Fruit fly (Drosophila melanogaster) whole organism, embryonic: ENCODE data around the gene BuGZ.

Experiments
- Ada2b ChIP-seq: fragments of 200-800 bp; sonication (Bioruptor generic); IDR thresholded peaks from 2 replicates; pipeline ENCODE4 v1.3.6; 2022; ENCODE audit warnings: missing biosample characterization, missing genetic modification characterization
- Adf1 ChIP-seq: fragments of 200-800 bp; sonication (Bioruptor generic); IDR thresholded peaks from 2 replicates; pipeline ENCODE4 v1.3.6; 2022; ENCODE audit warnings: missing biosample characterization, missing genetic modification characterization
- Aef1 ChIP-seq: fragments of 200-800 bp; sonication (Bioruptor generic); IDR thresholded peaks from 3 replicates; pipeline ENCODE4 v1.3.6; 2022; ENCODE audit warnings: missing biosample characterization, missing genetic modification characterization
- Atf6 ChIP-seq: fragments of 200-800 bp; sonication (Bioruptor generic); IDR thresholded peaks from 2 replicates; pipeline ENCODE4 v1.3.6; 2022; ENCODE audit warnings: missing biosample characterization, missing genetic modification characterization
- B-H2 ChIP-seq: fragments of 200-800 bp; sonication (Bioruptor generic); optimal IDR thresholded peaks from 2 replicates; lab custom pipeline; 2018; ENCODE audit warnings: missing biosample characterization, mild to moderate bottlenecking, missing genetic modification characterization
- Bgb ChIP-seq: fragments of 200-800 bp; sonication (Bioruptor generic); IDR thresholded peaks from 2 replicates; pipeline ENCODE4 v1.3.6; 2022; ENCODE audit warnings: missing biosample characterization, missing genetic modification characterization; ENCODE audit not compliant: partially characterized antibody
- CG10147 ChIP-seq: fragments of 200-800 bp; sonication (Bioruptor generic); optimal IDR thresholded peaks from 2 replicates; lab custom pipeline; 2019; ENCODE audit warnings: missing biosample characterization, mild to moderate bottlenecking, missing genetic modification characterization, moderate library complexity
- CG10209 ChIP-seq: fragments of 200-800 bp; sonication (Bioruptor generic); optimal IDR thresholded peaks from 3 replicates; lab custom pipeline; 2017; ENCODE audit warnings: missing biosample characterization, mild to moderate bottlenecking, missing genetic modification characterization, missing genetic modification reagents
- CG10274 ChIP-seq: fragments of 200-800 bp; sonication (Bioruptor generic); optimal IDR thresholded peaks from 3 replicates; lab custom pipeline; 2017; ENCODE audit warnings: missing biosample characterization, mild to moderate bottlenecking, missing genetic modification characterization
- CG12659 ChIP-seq: fragments of 200-800 bp; sonication (Bioruptor generic); optimal IDR thresholded peaks from 3 replicates; lab custom pipeline; 2017; ENCODE audit warnings: mild to moderate bottlenecking, missing biosample characterization, missing genetic modification reagents, missing genetic modification characterization
- CG13775 ChIP-seq: fragments of 200-800 bp; sonication (Bioruptor generic); optimal IDR thresholded peaks from 3 replicates; lab custom pipeline; 2017; ENCODE audit warnings: missing biosample characterization, mild to moderate bottlenecking, missing genetic modification characterization
- CG14441 ChIP-seq: fragments of 200-800 bp; sonication (Bioruptor generic); IDR thresholded peaks from 2 replicates; pipeline ENCODE4 v1.3.6; 2022; ENCODE audit warnings: missing biosample characterization, missing genetic modification characterization
- CG15011 ChIP-seq: fragments of 200-800 bp; sonication (Bioruptor generic); optimal IDR thresholded peaks from 3 replicates; lab custom pipeline; 2018; ENCODE audit warnings: missing biosample characterization, mild to moderate bottlenecking, missing genetic modification characterization
- CG15696 ChIP-seq: fragments of 200-800 bp; sonication (Bioruptor generic); optimal IDR thresholded peaks from 2 replicates; lab custom pipeline; 2019; ENCODE audit warnings: missing biosample characterization, mild to moderate bottlenecking, missing genetic modification characterization, moderate library complexity
- CG1792 ChIP-seq: fragments of 200-800 bp; sonication (Bioruptor generic); optimal IDR thresholded peaks from 2 replicates; lab custom pipeline; 2016; ENCODE audit warnings: missing biosample characterization, missing genetic modification characterization
- CG18476 ChIP-seq: fragments of 200-800 bp; sonication (Bioruptor generic); optimal IDR thresholded peaks from 2 replicates; lab custom pipeline; 2016; ENCODE audit warnings: missing biosample characterization, mild to moderate bottlenecking, missing genetic modification characterization
- CG30403 ChIP-seq: fragments of 200-800 bp; sonication (Bioruptor generic); optimal IDR thresholded peaks from 3 replicates; lab custom pipeline; 2016; ENCODE audit warnings: missing biosample characterization, missing genetic modification characterization
- CG31224 ChIP-seq: fragments of 200-800 bp; sonication (Bioruptor generic); IDR thresholded peaks from 2 replicates; pipeline ENCODE4 v1.3.6; 2022; ENCODE audit warnings: missing biosample characterization, missing genetic modification characterization
- CG31441 ChIP-seq: fragments of 200-800 bp; sonication (Bioruptor generic); IDR thresholded peaks from 2 replicates; pipeline ENCODE4 v1.3.6; 2022; ENCODE audit warnings: missing biosample characterization, missing genetic modification characterization
- CG42726 ChIP-seq: fragments of 200-800 bp; sonication (Bioruptor generic); IDR thresholded peaks from 2 replicates; pipeline ENCODE4 v1.3.6; 2022; ENCODE audit warnings: missing biosample characterization, missing genetic modification characterization; ENCODE audit not compliant: partially characterized antibody
- CG7357 ChIP-seq: fragments of 200-800 bp; sonication (Bioruptor generic); IDR thresholded peaks from 3 replicates; pipeline ENCODE4 v1.3.6; 2022; ENCODE audit warnings: missing biosample characterization, missing genetic modification characterization
- CG7786 ChIP-seq: fragments of 200-800 bp; sonication (Bioruptor generic); optimal IDR thresholded peaks from 2 replicates; lab custom pipeline; 2016; ENCODE audit warnings: missing biosample characterization, missing genetic modification characterization
- Camta ChIP-seq: fragments of 200-800 bp; sonication (Bioruptor generic); optimal IDR thresholded peaks from 2 replicates; lab custom pipeline; 2016; ENCODE audit warnings: missing biosample characterization, missing genetic modification characterization
- Dref ChIP-seq: fragments of 200-800 bp; sonication (Bioruptor generic); IDR thresholded peaks from 2 replicates; pipeline ENCODE4 v1.3.6; 2022; ENCODE audit warnings: missing biosample characterization, missing genetic modification characterization
- HHEX ChIP-seq: fragments of 200-800 bp; sonication (Bioruptor generic); optimal IDR thresholded peaks from 3 replicates; lab custom pipeline; 2017; ENCODE audit warnings: missing biosample characterization, mild to moderate bottlenecking, missing genetic modification characterization, missing genetic modification reagents
- HLH54F ChIP-seq: fragments of 200-800 bp; sonication (Bioruptor generic); optimal IDR thresholded peaks from 3 replicates; lab custom pipeline; 2016; ENCODE audit warnings: missing biosample characterization, missing genetic modification characterization
- HmgD ChIP-seq: fragments of 200-800 bp; sonication (Bioruptor generic); optimal IDR thresholded peaks from 3 replicates; lab custom pipeline; 2016; ENCODE audit warnings: missing biosample characterization, missing genetic modification characterization
- Hr39 ChIP-seq: fragments of >200 bp; optimal IDR thresholded peaks from 2 replicates; lab custom pipeline; 2017
- Oaz ChIP-seq: fragments of 200-800 bp; sonication (Bioruptor generic); IDR thresholded peaks from 2 replicates; pipeline ENCODE4 v1.3.6; 2022; ENCODE audit warnings: missing biosample characterization, missing genetic modification characterization
- ato ChIP-seq: fragments of 200-800 bp; sonication (Bioruptor generic); IDR thresholded peaks from 2 replicates; pipeline ENCODE4 v1.3.6; 2022; ENCODE audit warnings: missing biosample characterization, missing genetic modification characterization; ENCODE audit not compliant: partially characterized antibody
- br ChIP-seq: fragments of >200 bp; optimal IDR thresholded peaks from 2 replicates; lab custom pipeline; 2017
- bsh ChIP-seq, 2 experiments: fragments of 200-800 bp; sonication (Bioruptor generic); optimal IDR thresholded peaks; 2 replicates each; lab custom pipeline; 2017 to 2018; ENCODE audit warnings: mild to moderate bottlenecking in 2 of 2, missing biosample characterization in 2 of 2, missing genetic modification characterization in 2 of 2, moderate library complexity in 1 of 2
- chm ChIP-seq: fragments of 200-800 bp; sonication (Bioruptor generic); IDR thresholded peaks from 2 replicates; pipeline ENCODE4 v1.3.6; 2022; ENCODE audit warnings: missing biosample characterization, missing genetic modification characterization
- disco-r ChIP-seq: fragments of 200-800 bp; sonication (Bioruptor generic); optimal IDR thresholded peaks from 2 replicates; lab custom pipeline; 2016; ENCODE audit warnings: missing biosample characterization, missing genetic modification characterization
- dm ChIP-seq: fragments of 200-800 bp; sonication (Bioruptor generic); optimal IDR thresholded peaks from 3 replicates; lab custom pipeline; 2016; ENCODE audit warnings: missing biosample characterization, missing genetic modification characterization
- grn ChIP-seq: fragments of 200-800 bp; sonication (Bioruptor generic); optimal IDR thresholded peaks from 3 replicates; lab custom pipeline; 2017; ENCODE audit warnings: missing biosample characterization, missing genetic modification characterization
- her ChIP-seq: fragments of 200-800 bp; sonication (Bioruptor generic); optimal IDR thresholded peaks from 2 replicates; lab custom pipeline; 2016; ENCODE audit warnings: missing biosample characterization, missing genetic modification characterization
- kni ChIP-seq: fragments of 200-800 bp; sonication (Bioruptor generic); optimal IDR thresholded peaks from 3 replicates; lab custom pipeline; 2017; ENCODE audit warnings: mild to moderate bottlenecking, missing biosample characterization, missing genetic modification reagents, missing genetic modification characterization
- luna ChIP-seq: fragments of 200-800 bp; sonication (Bioruptor generic); optimal IDR thresholded peaks from 2 replicates; lab custom pipeline; 2016; ENCODE audit warnings: missing biosample characterization, missing genetic modification characterization
- mirr ChIP-seq: fragments of 200-800 bp; sonication (Bioruptor generic); optimal IDR thresholded peaks from 3 replicates; lab custom pipeline; 2018; ENCODE audit warnings: missing biosample characterization, mild to moderate bottlenecking, missing genetic modification characterization
- pho ChIP-seq: fragments of 200-800 bp; sonication (Bioruptor generic); optimal IDR thresholded peaks from 2 replicates; lab custom pipeline; 2016; ENCODE audit warnings: missing biosample characterization, missing genetic modification characterization
- row ChIP-seq: fragments of 200-800 bp; sonication (Bioruptor generic); IDR thresholded peaks from 3 replicates; pipeline ENCODE4 v1.3.6; 2022; ENCODE audit warnings: missing biosample characterization, missing genetic modification characterization
- sc ChIP-seq, 3 experiments: fragments of >200 bp in 2 of 3; fragments of 200-800 bp in 1 of 3; sonication (Bioruptor generic) in 1 of 3; optimal IDR thresholded peaks; 2 replicates in 2 of 3; 3 replicates in 1 of 3; lab custom pipeline; 2017; ENCODE audit warnings: mild to moderate bottlenecking in 1 of 3, missing biosample characterization in 1 of 3, missing genetic modification characterization in 1 of 3, missing genetic modification reagents in 1 of 3
- sug ChIP-seq: fragments of 200-800 bp; optimal IDR thresholded peaks from 2 replicates; lab custom pipeline; 2019; ENCODE audit warnings: missing biosample characterization, mild to moderate bottlenecking, missing genetic modification characterization, moderate library complexity
- trh ChIP-seq: fragments of 200-800 bp; sonication (Bioruptor generic); optimal IDR thresholded peaks from 2 replicates; lab custom pipeline; 2016; ENCODE audit warnings: missing biosample characterization, missing genetic modification characterization
- tup ChIP-seq: fragments of 200-800 bp; sonication (Bioruptor generic); optimal IDR thresholded peaks from 2 replicates; lab custom pipeline; 2016; ENCODE audit warnings: missing biosample characterization, mild to moderate bottlenecking, missing genetic modification characterization, moderate library complexity
- vfl ChIP-seq: fragments of 200-800 bp; sonication (Bioruptor generic); optimal IDR thresholded peaks from 2 replicates; lab custom pipeline; 2016; ENCODE audit warnings: missing biosample characterization, missing genetic modification characterization
- wdn ChIP-seq: fragments of 200-800 bp; sonication (Bioruptor generic); IDR thresholded peaks from 2 replicates; pipeline ENCODE4 v1.3.6; 2022; ENCODE audit warnings: missing biosample characterization, missing genetic modification characterization
- zen2 ChIP-seq: fragments of 200-800 bp; sonication (Bioruptor generic); IDR thresholded peaks from 3 replicates; pipeline ENCODE4 v1.3.6; 2022; ENCODE audit warnings: missing biosample characterization, missing genetic modification characterization; ENCODE audit not compliant: partially characterized antibody

Gene BuGZ

DNA sequence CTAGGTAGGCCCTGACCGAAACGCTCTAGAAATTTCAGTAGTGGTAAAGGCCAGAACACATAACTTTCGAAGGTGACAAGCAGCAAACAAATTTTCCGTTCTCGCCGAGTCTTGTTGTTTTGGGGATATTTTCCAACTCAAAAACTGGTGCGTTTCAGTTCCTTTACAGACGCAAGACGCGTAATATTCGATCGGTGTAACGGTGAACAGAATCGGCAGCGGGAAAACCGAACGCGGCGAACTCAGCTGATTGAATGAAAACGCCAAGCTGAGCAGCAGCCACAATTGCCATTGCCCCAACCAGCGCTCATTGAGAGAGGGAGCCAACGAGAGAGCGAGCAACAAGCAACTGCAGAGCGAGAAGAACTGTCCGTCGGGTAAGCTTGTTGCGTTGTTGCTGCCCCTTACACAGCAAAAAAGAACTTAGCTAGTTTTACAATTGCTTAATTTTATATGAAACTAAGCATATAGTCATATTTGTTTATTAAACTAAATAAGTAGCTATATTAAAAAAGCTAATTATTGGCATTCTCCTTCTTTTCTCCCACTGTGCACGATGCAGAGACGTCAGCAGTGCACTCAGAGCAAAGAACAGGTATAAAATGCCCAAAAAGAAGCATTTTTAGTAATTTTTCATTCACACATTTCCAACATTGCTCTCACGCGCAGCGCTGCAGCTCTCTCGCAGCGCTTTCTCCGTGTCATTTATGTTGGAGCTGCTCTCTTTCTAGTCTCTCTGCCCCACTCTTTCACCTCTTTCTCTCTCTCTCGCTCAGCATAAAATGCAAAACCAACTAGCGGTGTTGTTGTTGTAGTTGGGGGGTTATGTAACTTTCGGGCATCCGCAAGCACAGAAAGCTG is 27.1 kb upstream of the BuGZ start, which contains the start of the genes Cyt-c-d and CG31808 (continued):
- peak; percentile 58 for TF ChIP-seq Bgb (GFP tag; lab: Robert Waterston, UW)
- peak; percentile 93 for TF ChIP-seq disco-r (GFP tag; lab: Kevin White, UChicago)
- TF ChIP-seq Dref (GFP tag; lab: Robert Waterston, UW), result no peak
- peak; percentile 95 for TF ChIP-seq CG31441 (GFP tag; lab: Robert Waterston, UW)
- peak; percentile 91 for TF ChIP-seq wdn (GFP tag; lab: Robert Waterston, UW)
- TF ChIP-seq CG18476 (GFP tag; lab: Kevin White, UChicago), result peak; percentile 96
- peak; percentile 97 to 99 for TF ChIP-seq bsh (GFP tag; optimal IDR thresholded peaks at IDR 0.05; lab: Kevin White, UChicago)
- peak; percentile 80 for TF ChIP-seq her
- TF ChIP-seq chm, result peak; percentile 95
- no peak for TF ChIP-seq Hr39 (lab: Kevin White, UChicago)
- no peak for TF ChIP-seq ato (GFP tag; lab: Robert Waterston, UW)
- TF ChIP-seq Ada2b, result peak; percentile 97
- peak; percentile 99 for TF ChIP-seq row (GFP tag; lab: Robert Waterston, UW)
- peak; percentile 63 for TF ChIP-seq B-H2 (GFP tag; lab: Kevin White, UChicago)
- TF ChIP-seq CG15011 (GFP tag; lab: Kevin White, UChicago), result peak; percentile 92
- peak; percentile 69 for TF ChIP-seq mirr
- peak; percentile 91 for TF ChIP-seq CG7357 (GFP tag; lab: Robert Waterston, UW)
- peak; percentile 65 for TF ChIP-seq luna (GFP tag; lab: Kevin White, UChicago)
- TF ChIP-seq Oaz (GFP tag; lab: Robert Waterston, UW), result peak; percentile 94
- TF ChIP-seq Aef1 (GFP tag; lab: Robert Waterston, UW), result peak; percentile 98
- TF ChIP-seq kni (GFP tag; lab: Kevin White, UChicago), result peak; percentile 85
- TF ChIP-seq CG42726, result peak; percentile 25; the same call in 1 of the 2 replicates
- TF ChIP-seq zen2 (GFP tag; lab: Robert Waterston, UW), result no peak; the same call in 2 of the 3 replicates
- peak; percentile 85 for TF ChIP-seq HLH54F (GFP tag; lab: Kevin White, UChicago)
- peak; percentile 90 for TF ChIP-seq CG1792 (GFP tag; lab: Kevin White, UChicago)
- peak; percentile 82 for TF ChIP-seq sug
- peak; percentile 94 for TF ChIP-seq HHEX (GFP tag; lab: Kevin White, UChicago)
- TF ChIP-seq sc (optimal IDR thresholded peaks at IDR 0.05; lab: Kevin White, UChicago), result no peak
- TF ChIP-seq sc (GFP tag; optimal IDR thresholded peaks at IDR 0.05; lab: Kevin White, UChicago), result peak; percentile 97
- peak; percentile 86 for TF ChIP-seq CG31224 (GFP tag; lab: Robert Waterston, UW)
- peak; percentile 93 for TF ChIP-seq trh (GFP tag; lab: Kevin White, UChicago)
- peak; percentile 97 for TF ChIP-seq CG12659 (GFP tag; lab: Kevin White, UChicago)
- TF ChIP-seq Adf1 (GFP tag; lab: Robert Waterston, UW), result peak; percentile 77
- TF ChIP-seq CG10147 (GFP tag; lab: Kevin White, UChicago), result peak; percentile 85
- TF ChIP-seq dm (GFP tag; lab: Kevin White, UChicago), result peak; percentile 86
- peak; percentile 98 for TF ChIP-seq CG30403 (GFP tag; lab: Kevin White, UChicago)
- peak; percentile 98 for TF ChIP-seq CG10209 (GFP tag; lab: Kevin White, UChicago)
- TF ChIP-seq CG13775 (GFP tag; lab: Kevin White, UChicago), result peak; percentile 97
- TF ChIP-seq HmgD, result peak; percentile 57
- TF ChIP-seq CG7786, result peak; percentile 89
- peak; percentile 92 for TF ChIP-seq tup
- TF ChIP-seq CG14441, result peak; percentile 97
- peak; percentile 76 for TF ChIP-seq grn (GFP tag; lab: Kevin White, UChicago)
- peak; percentile 93 for TF ChIP-seq vfl
- peak; percentile 96 for TF ChIP-seq Atf6
- TF ChIP-seq pho (GFP tag; lab: Kevin White, UChicago), result peak; percentile 89
- TF ChIP-seq br, result no peak
- TF ChIP-seq CG10274 (GFP tag; lab: Kevin White, UChicago), result peak; percentile 81
- peak; percentile 77 for TF ChIP-seq CG15696 (tag; lab: Kevin White, UChicago)
- TF ChIP-seq Camta (GFP tag; lab: Kevin White, UChicago), result peak; percentile 95
